Fruit fly (Drosophila melanogaster): Measurements from ENCODE around the gene CG14304.

Gene CG14304

dm6 chr3R:18585259-18585858 is 35.8 kb downstream of the CG14304 start (continued):
- TF ChIP-seq achi (GFP tag; optimal IDR thresholded peaks at IDR 0.05) (peak; percentile 37), dsx (GFP tag; optimal IDR thresholded peaks at IDR 0.05; ENCODE audit: poor library complexity, severe bottlenecking) (no peak), CG6163 (GFP tag; IDR thresholded peaks at IDR 0.05) (peak; percentile 42; the same call in 2 of the 3 replicates), spab (GFP tag; optimal IDR thresholded peaks at IDR 0.05) (no peak), Sox15 (GFP tag; optimal IDR thresholded peaks at IDR 0.05) (peak; percentile 11), Hr39 (GFP tag; optimal IDR thresholded peaks at IDR 0.05) (peak; percentile 45), net (GFP tag; optimal IDR thresholded peaks at IDR 0.05) (peak; percentile 53), pdm3 (GFP tag; optimal IDR thresholded peaks at IDR 0.05) (peak; percentile 26), CG11294 (GFP tag; IDR thresholded peaks at IDR 0.05) (no peak), Eip93F (GFP tag; optimal IDR thresholded peaks at IDR 0.05) (no peak), eg (GFP tag; IDR thresholded peaks at IDR 0.05) (peak; percentile 61; the same call in 2 of the 3 replicates), CG34406 (GFP tag; optimal IDR thresholded peaks at IDR 0.05) (peak; percentile 23), Ets21C (GFP tag; optimal IDR thresholded peaks at IDR 0.05) (peak; percentile 19), CG10669 (GFP tag; optimal IDR thresholded peaks at IDR 0.05) (no peak), lz (GFP tag; optimal IDR thresholded peaks at IDR 0.05) (peak; percentile 22), CG3919 (GFP tag; optimal IDR thresholded peaks at IDR 0.05) (peak; percentile 38), Gug (GFP tag; IDR thresholded peaks at IDR 0.05) (no peak), fd85E (GFP tag; optimal IDR thresholded peaks at IDR 0.05) (no peak), Smox (GFP tag; optimal IDR thresholded peaks at IDR 0.05) (peak; percentile 39), CG1621 (tag; optimal IDR thresholded peaks at IDR 0.05) (no peak), Eip78C (GFP tag) (no peak), CG6276 (GFP tag; optimal IDR thresholded peaks at IDR 0.05) (no peak), CG31627 (GFP tag; optimal IDR thresholded peaks at IDR 0.05) (peak; percentile 34), CG11902 (GFP tag; optimal IDR thresholded peaks at IDR 0.05) (no peak), Sox102F (GFP tag; optimal IDR thresholded peaks at IDR 0.05) (no peak), Met (GFP tag; optimal IDR thresholded peaks at IDR 0.05) (peak; percentile 53), fkh (GFP tag; optimal IDR thresholded peaks at IDR 0.05) (peak; percentile 56), OdsH (GFP tag; optimal IDR thresholded peaks at IDR 0.05) (no peak), CG7368 (GFP tag; optimal IDR thresholded peaks at IDR 0.05) (peak; percentile 13), CG8119 (GFP tag; IDR thresholded peaks at IDR 0.05) (no peak; the same call in 2 of the 3 replicates), Hr4 (GFP tag; optimal IDR thresholded peaks at IDR 0.05) (peak; percentile 29), Hr38 (GFP tag; optimal IDR thresholded peaks at IDR 0.05) (no peak), svp (GFP tag) (no peak), CG4318 (GFP tag; optimal IDR thresholded peaks at IDR 0.05) (no peak)

- TF ChIP-seq CG8119 (GFP tag; IDR thresholded peaks at IDR 0.05), result no peak
- no peak for TF ChIP-seq CG10669 (GFP tag; optimal IDR thresholded peaks at IDR 0.05)
- TF ChIP-seq CG3032 (tag; optimal IDR thresholded peaks at IDR 0.05), result no peak
- no peak for TF ChIP-seq CG11902 (GFP tag; optimal IDR thresholded peaks at IDR 0.05)
- no peak for TF ChIP-seq CG8632 (GFP tag; optimal IDR thresholded peaks at IDR 0.05)
- no peak for TF ChIP-seq CG8319 (GFP tag; optimal IDR thresholded peaks at IDR 0.05)
- TF ChIP-seq cyc (GFP tag; optimal IDR thresholded peaks at IDR 0.05), result no peak
- no peak for TF ChIP-seq CG15336 (GFP tag; IDR thresholded peaks at IDR 0.05)
- no peak for TF ChIP-seq svp (GFP tag)
- TF ChIP-seq Eip93F (GFP tag; optimal IDR thresholded peaks at IDR 0.05), result no peak
- no peak for TF ChIP-seq Sox14 (GFP tag; optimal IDR thresholded peaks at IDR 0.05)
- TF ChIP-seq Sox102F (GFP tag; optimal IDR thresholded peaks at IDR 0.05), result no peak
- no peak for TF ChIP-seq lz (GFP tag; optimal IDR thresholded peaks at IDR 0.05)
- TF ChIP-seq CG11294 (GFP tag; IDR thresholded peaks at IDR 0.05), result no peak
- TF ChIP-seq dac (GFP tag; optimal IDR thresholded peaks at IDR 0.05), result no peak
- TF ChIP-seq CG1621 (tag; optimal IDR thresholded peaks at IDR 0.05), result no peak
- no peak for TF ChIP-seq Smox (GFP tag; optimal IDR thresholded peaks at IDR 0.05)
- no peak for TF ChIP-seq CG6808 (GFP tag; optimal IDR thresholded peaks at IDR 0.05)
- TF ChIP-seq OdsH (GFP tag; optimal IDR thresholded peaks at IDR 0.05), result no peak
- no peak for TF ChIP-seq CG4318 (GFP tag; optimal IDR thresholded peaks at IDR 0.05)
Measured at dm6 chr3R:18584546-18584935, 36.6 kb downstream of the CG14304 start.
